Fruit fly (Drosophila melanogaster) whole organism, prepupa: Measurements from ENCODE around the gene CG18747.

Experiments
- CG10669 ChIP-seq: fragments of 200-800 bp; sonication (Bioruptor generic); optimal IDR thresholded peaks from 3 replicates; lab custom pipeline; 2018; ENCODE audit warnings: missing biosample characterization, mild to moderate bottlenecking, missing genetic modification characterization, moderate library complexity
- CG11294 ChIP-seq: fragments of 200-800 bp; sonication (Bioruptor generic); IDR thresholded peaks from 2 replicates; pipeline ENCODE4 v1.3.6; 2022; ENCODE audit warnings: missing biosample characterization, missing genetic modification characterization
- CG11762 ChIP-seq: fragments of 200-800 bp; sonication (Bioruptor generic); optimal IDR thresholded peaks from 3 replicates; lab custom pipeline; 2016; ENCODE audit warnings: missing biosample characterization, missing genetic modification characterization; ENCODE audit not compliant: insufficient read depth
- CG11902 ChIP-seq: fragments of 200-800 bp; sonication (Bioruptor generic); optimal IDR thresholded peaks from 3 replicates; lab custom pipeline; 2016; ENCODE audit warnings: missing biosample characterization, missing genetic modification characterization
- CG15336 ChIP-seq: fragments of 200-800 bp; sonication (Bioruptor generic); IDR thresholded peaks from 2 replicates; pipeline ENCODE4 v1.3.6; 2022; ENCODE audit warnings: missing biosample characterization, missing genetic modification characterization
- CG1621 ChIP-seq: fragments of 200-800 bp; sonication (Bioruptor generic); optimal IDR thresholded peaks from 3 replicates; lab custom pipeline; 2018; ENCODE audit warnings: missing biosample characterization, mild to moderate bottlenecking, missing genetic modification characterization
- CG16779 ChIP-seq: fragments of 200-800 bp; sonication (Bioruptor generic); optimal IDR thresholded peaks from 3 replicates; lab custom pipeline; 2017; ENCODE audit warnings: missing biosample characterization, mild to moderate bottlenecking, missing genetic modification characterization
- CG31627 ChIP-seq: fragments of 200-800 bp; sonication (Bioruptor generic); optimal IDR thresholded peaks from 3 replicates; lab custom pipeline; 2016; ENCODE audit warnings: missing biosample characterization, missing genetic modification characterization
- CG32006 ChIP-seq: fragments of 200-800 bp; sonication (Bioruptor generic); optimal IDR thresholded peaks from 3 replicates; lab custom pipeline; 2017; ENCODE audit warnings: missing biosample characterization, mild to moderate bottlenecking, missing genetic modification characterization
- CG34406 ChIP-seq: fragments of 200-800 bp; sonication (Bioruptor generic); optimal IDR thresholded peaks from 3 replicates; lab custom pipeline; 2016; ENCODE audit warnings: missing biosample characterization, missing genetic modification characterization
- CG3919 ChIP-seq: fragments of 200-800 bp; sonication (Bioruptor generic); optimal IDR thresholded peaks from 3 replicates; lab custom pipeline; 2016; ENCODE audit warnings: missing biosample characterization, missing genetic modification characterization
- CG4318 ChIP-seq: fragments of 200-800 bp; sonication (Bioruptor generic); optimal IDR thresholded peaks from 3 replicates; lab custom pipeline; 2017; ENCODE audit warnings: missing biosample characterization, mild to moderate bottlenecking, missing genetic modification characterization
- CG6163 ChIP-seq: fragments of 200-800 bp; sonication (Bioruptor generic); IDR thresholded peaks from 3 replicates; pipeline ENCODE4 v1.3.6; 2022; ENCODE audit warnings: missing biosample characterization, missing genetic modification characterization
- CG6276 ChIP-seq: fragments of 200-800 bp; sonication (Bioruptor generic); optimal IDR thresholded peaks from 2 replicates; lab custom pipeline; 2017; ENCODE audit warnings: missing biosample characterization, mild to moderate bottlenecking, missing genetic modification characterization
- CG6808 ChIP-seq: fragments of 200-800 bp; sonication (Bioruptor generic); optimal IDR thresholded peaks from 3 replicates; lab custom pipeline; 2017; ENCODE audit warnings: missing biosample characterization, missing genetic modification characterization, mild to moderate bottlenecking, moderate library complexity, missing genetic modification reagents
- CG7368 ChIP-seq: fragments of 200-800 bp; sonication (Bioruptor generic); optimal IDR thresholded peaks from 3 replicates; lab custom pipeline; 2016; ENCODE audit warnings: missing biosample characterization, missing genetic modification characterization
- CG8119 ChIP-seq: fragments of 200-800 bp; sonication (Bioruptor generic); IDR thresholded peaks from 3 replicates; pipeline ENCODE4 v1.3.6; 2022; ENCODE audit warnings: missing biosample characterization, missing genetic modification characterization
- CG8632 ChIP-seq: fragments of 200-800 bp; sonication (Bioruptor generic); optimal IDR thresholded peaks from 3 replicates; lab custom pipeline; 2016; ENCODE audit warnings: missing biosample characterization, missing genetic modification characterization
- CG9139 ChIP-seq: fragments of 200-800 bp; sonication (Bioruptor generic); optimal IDR thresholded peaks from 3 replicates; lab custom pipeline; 2017; ENCODE audit warnings: missing biosample characterization, mild to moderate bottlenecking, missing genetic modification characterization
- Eip78C ChIP-seq: fragments of 200-800 bp; sonication (Bioruptor generic); peaks from one replicate; lab custom pipeline; 2016; ENCODE audit warnings: missing biosample characterization, missing genetic modification characterization
- Eip93F ChIP-seq: fragments of 200-800 bp; sonication (Bioruptor generic); optimal IDR thresholded peaks from 2 replicates; lab custom pipeline; 2016; ENCODE audit warnings: missing biosample characterization, mild to moderate bottlenecking, missing genetic modification characterization
- Ets21C ChIP-seq: fragments of 200-800 bp; sonication (Bioruptor generic); optimal IDR thresholded peaks from 3 replicates; lab custom pipeline; 2016; ENCODE audit warnings: missing biosample characterization, missing genetic modification characterization
- Gug ChIP-seq: fragments of 200-800 bp; sonication (Bioruptor generic); IDR thresholded peaks from 2 replicates; pipeline ENCODE4 v1.3.6; 2022; ENCODE audit warnings: missing biosample characterization, missing genetic modification characterization
- Lpt ChIP-seq: fragments of 200-800 bp; sonication (Bioruptor generic); optimal IDR thresholded peaks from 3 replicates; lab custom pipeline; 2016; ENCODE audit warnings: missing biosample characterization, missing genetic modification characterization
- Met ChIP-seq: fragments of 200-800 bp; sonication (Bioruptor generic); optimal IDR thresholded peaks from 3 replicates; lab custom pipeline; 2016; ENCODE audit warnings: missing biosample characterization, missing genetic modification characterization
- Smox ChIP-seq: fragments of 200-800 bp; sonication (Bioruptor generic); optimal IDR thresholded peaks from 3 replicates; lab custom pipeline; 2016; ENCODE audit warnings: missing biosample characterization, missing genetic modification characterization
- Sox102F ChIP-seq: fragments of 200-800 bp; sonication (Bioruptor generic); optimal IDR thresholded peaks from 2 replicates; lab custom pipeline; 2016; ENCODE audit warnings: missing biosample characterization, mild to moderate bottlenecking, missing genetic modification characterization
- Sox15 ChIP-seq: fragments of 200-800 bp; sonication (Bioruptor generic); optimal IDR thresholded peaks from 3 replicates; lab custom pipeline; 2016; ENCODE audit warnings: missing biosample characterization, missing genetic modification characterization
- achi ChIP-seq: fragments of 200-800 bp; sonication (Bioruptor generic); optimal IDR thresholded peaks from 3 replicates; lab custom pipeline; 2016; ENCODE audit warnings: missing biosample characterization, missing genetic modification characterization
- cyc ChIP-seq: fragments of 200-800 bp; sonication (Bioruptor generic); optimal IDR thresholded peaks from 3 replicates; lab custom pipeline; 2016; ENCODE audit warnings: missing biosample characterization, missing genetic modification characterization
- dac ChIP-seq: fragments of 200-800 bp; sonication (Bioruptor generic); optimal IDR thresholded peaks from 2 replicates; lab custom pipeline; 2017; ENCODE audit warnings: missing biosample characterization, mild to moderate bottlenecking, missing genetic modification characterization
- eg ChIP-seq: fragments of 200-800 bp; sonication (Bioruptor generic); IDR thresholded peaks from 3 replicates; pipeline ENCODE4 v1.3.6; 2022; ENCODE audit warnings: missing biosample characterization, missing genetic modification characterization
- esn ChIP-seq: fragments of 200-800 bp; sonication (Bioruptor generic); optimal IDR thresholded peaks from 2 replicates; lab custom pipeline; 2016; ENCODE audit warnings: missing biosample characterization, mild to moderate bottlenecking, missing genetic modification characterization, moderate library complexity
- fd59A ChIP-seq: fragments of 200-800 bp; sonication (Bioruptor generic); optimal IDR thresholded peaks from 2 replicates; lab custom pipeline; 2017; ENCODE audit warnings: missing biosample characterization, mild to moderate bottlenecking, missing genetic modification characterization, missing genetic modification reagents
- fd85E ChIP-seq: fragments of 200-800 bp; sonication (Bioruptor generic); optimal IDR thresholded peaks from 3 replicates; lab custom pipeline; 2016; ENCODE audit warnings: missing biosample characterization, missing genetic modification characterization
- fkh ChIP-seq: fragments of 200-800 bp; sonication (Bioruptor generic); optimal IDR thresholded peaks from 3 replicates; lab custom pipeline; 2017; ENCODE audit warnings: missing biosample characterization, mild to moderate bottlenecking, missing genetic modification characterization, moderate library complexity
- net ChIP-seq: fragments of 200-800 bp; sonication (Bioruptor generic); optimal IDR thresholded peaks from 3 replicates; lab custom pipeline; 2016; ENCODE audit warnings: missing biosample characterization, missing genetic modification characterization
- pdm3 ChIP-seq: fragments of 200-800 bp; sonication (Bioruptor generic); optimal IDR thresholded peaks from 3 replicates; lab custom pipeline; 2016; ENCODE audit warnings: missing biosample characterization, missing genetic modification characterization
- salr ChIP-seq, 2 experiments: fragments of 200-800 bp; sonication (Bioruptor generic); optimal IDR thresholded peaks; 3 replicates each; lab custom pipeline; 2016 to 2018; ENCODE audit warnings: missing biosample characterization in 2 of 2, missing genetic modification characterization in 2 of 2, mild to moderate bottlenecking in 1 of 2
- spab ChIP-seq: fragments of 200-800 bp; sonication (Bioruptor generic); optimal IDR thresholded peaks from 2 replicates; lab custom pipeline; 2017; ENCODE audit warnings: missing biosample characterization, mild to moderate bottlenecking, missing genetic modification characterization, missing genetic modification reagents
- ss ChIP-seq, 2 experiments: fragments of 200-800 bp; sonication (Bioruptor generic); optimal IDR thresholded peaks; 2 replicates in 1 of 2; 3 replicates in 1 of 2; lab custom pipeline; 2017 to 2018; ENCODE audit warnings: mild to moderate bottlenecking in 2 of 2, missing biosample characterization in 2 of 2, missing genetic modification characterization in 2 of 2, moderate library complexity in 1 of 2
- svp ChIP-seq: fragments of 200-800 bp; sonication (Bioruptor generic); peaks from one replicate; lab custom pipeline; 2016; ENCODE audit warnings: missing biosample characterization, missing genetic modification characterization
- vri ChIP-seq: fragments of 200-800 bp; sonication (Bioruptor generic); optimal IDR thresholded peaks from 3 replicates; lab custom pipeline; 2016; ENCODE audit warnings: missing biosample characterization, mild to moderate bottlenecking, missing genetic modification characterization

Gene CG18747

dm6 chr3R:7802693-7803092, 19.4 kb upstream of the CG18747 start, which contains the start of gene CG3014:
TSS of gene CG3014 (minus strand) at chr3R:7802793.
- no peak for TF ChIP-seq ss (GFP tag; optimal IDR thresholded peaks at IDR 0.05; lab: Kevin White, UChicago)
- TF ChIP-seq salr (GFP tag; optimal IDR thresholded peaks at IDR 0.05; lab: Kevin White, UChicago), result no peak
- no peak for TF ChIP-seq CG16779 (tag; lab: Kevin White, UChicago)
- no peak for TF ChIP-seq spab (GFP tag; lab: Kevin White, UChicago)
- TF ChIP-seq fd59A (GFP tag; lab: Kevin White, UChicago), result no peak
- no peak for TF ChIP-seq CG15336 (GFP tag; lab: Robert Waterston, UW)
- no peak for TF ChIP-seq Ets21C (GFP tag; lab: Kevin White, UChicago)
- no peak for TF ChIP-seq fd85E (GFP tag; lab: Kevin White, UChicago)
- TF ChIP-seq, all 60 proteins: peak for 0

dm6 chr3R:7798525-7798924, 15.3 kb upstream of the CG18747 start, which contains the start of gene CG18744:
TSS of gene CG18744 (minus strand) at chr3R:7798771.
- TF ChIP-seq vri (GFP tag; lab: Kevin White, UChicago) (peak; percentile 16), Eip78C (no peak), Lpt (GFP tag; lab: Kevin White, UChicago) (no peak), CG8119 (GFP tag; lab: Robert Waterston, UW) (no peak), Smox (GFP tag; lab: Kevin White, UChicago) (no peak), svp (GFP tag; lab: Kevin White, UChicago) (peak; percentile 61), spab (GFP tag; lab: Kevin White, UChicago) (no peak), CG4318 (no peak), CG6276 (no peak), cyc (GFP tag; lab: Kevin White, UChicago) (no peak), fd59A (GFP tag; lab: Kevin White, UChicago) (no peak), CG3919 (GFP tag; lab: Kevin White, UChicago) (no peak)

- TF ChIP-seq CG10669 (GFP tag; lab: Kevin White, UChicago) (peak; percentile 31), dac (no peak), CG7368 (GFP tag; lab: Kevin White, UChicago) (peak; percentile 18), CG4318 (no peak), ss (GFP tag; optimal IDR thresholded peaks at IDR 0.05; lab: Kevin White, UChicago) (peak in 1 of 2 experiments; percentile 58), CG11294 (GFP tag; lab: Robert Waterston, UW) (no peak), CG16779 (tag; lab: Kevin White, UChicago) (peak; percentile 74), esn (GFP tag; lab: Kevin White, UChicago) (no peak), CG6808 (GFP tag; lab: Kevin White, UChicago) (peak; percentile 45), net (GFP tag; lab: Kevin White, UChicago) (peak; percentile 65), spab (GFP tag; lab: Kevin White, UChicago) (peak; percentile 16), Met (no peak), Smox (GFP tag; lab: Kevin White, UChicago) (no peak), CG8119 (GFP tag; lab: Robert Waterston, UW) (peak; percentile 89), svp (GFP tag; lab: Kevin White, UChicago) (peak; percentile 51), fd59A (GFP tag; lab: Kevin White, UChicago) (peak; percentile 3), CG6163 (GFP tag; lab: Robert Waterston, UW) (peak; percentile 94), fkh (peak; percentile 22), CG6276 (peak; percentile 75), achi (GFP tag; lab: Kevin White, UChicago) (peak; percentile 24), Eip93F (GFP tag; lab: Kevin White, UChicago) (no peak), eg (peak; percentile 92), Sox15 (GFP tag; lab: Kevin White, UChicago) (no peak), CG11762 (GFP tag; lab: Kevin White, UChicago) (no peak), salr (GFP tag; optimal IDR thresholded peaks at IDR 0.05; lab: Kevin White, UChicago) (peak in 1 of 2 experiments; percentile 27), pdm3 (GFP tag; lab: Kevin White, UChicago) (peak; percentile 28), Eip78C (peak; percentile 59), Gug (GFP tag; lab: Robert Waterston, UW) (no peak), vri (GFP tag; lab: Kevin White, UChicago) (peak; percentile 67), CG32006 (GFP tag; lab: Kevin White, UChicago) (no peak), CG15336 (GFP tag; lab: Robert Waterston, UW) (peak; percentile 90), Lpt (GFP tag; lab: Kevin White, UChicago) (peak; percentile 3), CG31627 (GFP tag; lab: Kevin White, UChicago) (no peak), CG8632 (GFP tag; lab: Kevin White, UChicago) (no peak), CG11902 (GFP tag; lab: Kevin White, UChicago) (no peak), CG34406 (peak; percentile 14), CG1621 (tag; lab: Kevin White, UChicago) (peak; percentile 31), Sox102F (GFP tag; lab: Kevin White, UChicago) (peak; percentile 25), CG9139 (GFP tag; lab: Kevin White, UChicago) (peak; percentile 48)
These were observed 10.6 kb upstream of the CG18747 start, which contains the start of gene CG2641 for dm6 chr3R:7793855-7794254. TSS of gene CG2641 (plus strand) at chr3R:7794069.
